Worm (Caenorhabditis elegans): ENCODE data around the gene kdin-1.

DNA sequence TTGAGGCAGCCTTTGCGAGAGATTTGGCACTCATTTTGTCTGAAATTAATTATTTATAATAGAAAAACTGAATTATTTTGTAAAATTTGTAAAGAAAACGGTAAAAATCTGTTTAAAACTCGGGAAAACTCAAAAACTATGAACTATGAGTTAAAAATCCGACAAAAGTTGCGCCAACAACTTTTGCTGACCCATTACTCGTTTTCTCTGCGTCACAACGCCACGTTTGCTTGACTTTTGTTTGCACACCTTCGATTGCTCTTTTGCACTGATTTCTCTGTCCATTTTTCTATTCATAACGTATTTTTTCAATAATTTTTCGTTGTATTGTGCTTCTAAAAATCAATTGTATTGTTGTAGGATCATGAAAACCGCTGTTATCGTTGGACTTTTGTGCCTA lies 2.2 kb upstream of the kdin-1 start, which contains the start of gene fkb-1:
- TF ChIP-seq nhr-28 (tag; optimal IDR thresholded peaks at IDR 0.05) (no peak), mdl-1 (tag; optimal IDR thresholded peaks at IDR 0.05) (no peak), ztf-11 (tag; optimal IDR thresholded peaks at IDR 0.05) (no peak), unc-62 (GFP tag; optimal IDR thresholded peaks at IDR 0.05) (no peak), ama-1 (optimal IDR thresholded peaks at IDR 0.05) (no peak), aly-2 (tag; optimal IDR thresholded peaks at IDR 0.05) (no peak), nhr-237 (tag; optimal IDR thresholded peaks at IDR 0.05) (no peak), unc-39 (tag; optimal IDR thresholded peaks at IDR 0.05) (no peak), ZK546.5 (tag; optimal IDR thresholded peaks at IDR 0.05) (no peak), nhr-77 (tag; optimal IDR thresholded peaks at IDR 0.05) (no peak), fkh-2 (tag; optimal IDR thresholded peaks at IDR 0.05) (no peak)

All from whole organism, L3 larva.